Fruit fly (Drosophila melanogaster) Kc167 (cell line): ENCODE measurements around the gene Cpr64Ad.

ENCODE experiments used
- Myc ChIP-seq: fragments of >200 bp; optimal IDR thresholded peaks from 2 replicates; lab custom pipeline; 2017; ENCODE audit warnings: missing external identifiers
- Sin3A ChIP-seq: fragments of >200 bp; optimal IDR thresholded peaks from 2 replicates; lab custom pipeline; 2018; ENCODE audit warnings: missing external identifiers
- h ChIP-seq: fragments of >200 bp; optimal IDR thresholded peaks from 3 replicates; lab custom pipeline; 2018; ENCODE audit warnings: missing external identifiers
- insv ChIP-seq: fragments of >200 bp; optimal IDR thresholded peaks from 3 replicates; lab custom pipeline; 2018; ENCODE audit warnings: missing external identifiers
- psq ChIP-seq: fragments of >200 bp; optimal IDR thresholded peaks from 2 replicates; lab custom pipeline; 2017; ENCODE audit warnings: missing external identifiers
- ttk ChIP-seq: sonication (Bioruptor generic); optimal IDR thresholded peaks from 2 replicates; lab custom pipeline; 2017; ENCODE audit warnings: missing external identifiers

Cpr64Ad gene

DNA sequence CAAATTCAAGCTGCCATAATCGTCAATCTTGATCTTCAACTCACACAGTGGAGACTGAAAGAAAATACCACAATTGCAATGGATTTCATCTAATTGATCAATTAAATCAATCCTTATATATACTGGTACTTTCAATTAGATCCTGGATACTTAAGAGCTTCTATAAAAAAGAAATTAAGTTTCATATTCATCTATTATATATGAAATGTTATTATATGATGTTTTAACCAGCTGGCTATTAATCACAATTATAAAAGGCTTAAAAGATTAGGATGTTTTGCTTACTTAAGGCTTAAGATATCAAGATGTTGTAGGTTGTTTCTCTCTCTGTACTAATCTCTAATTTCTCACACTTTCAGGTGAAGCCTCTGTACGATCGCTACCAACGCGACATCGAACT, 10.3 kb upstream of the Cpr64Ad start:
- TF ChIP-seq Sin3A (lab: Kevin White, UChicago) (no peak), Myc (lab: Kevin White, UChicago) (no peak), h (no peak), insv (lab: Kevin White, UChicago) (no peak), psq (no peak), ttk (lab: Kevin White, UChicago) (no peak)

DNA sequence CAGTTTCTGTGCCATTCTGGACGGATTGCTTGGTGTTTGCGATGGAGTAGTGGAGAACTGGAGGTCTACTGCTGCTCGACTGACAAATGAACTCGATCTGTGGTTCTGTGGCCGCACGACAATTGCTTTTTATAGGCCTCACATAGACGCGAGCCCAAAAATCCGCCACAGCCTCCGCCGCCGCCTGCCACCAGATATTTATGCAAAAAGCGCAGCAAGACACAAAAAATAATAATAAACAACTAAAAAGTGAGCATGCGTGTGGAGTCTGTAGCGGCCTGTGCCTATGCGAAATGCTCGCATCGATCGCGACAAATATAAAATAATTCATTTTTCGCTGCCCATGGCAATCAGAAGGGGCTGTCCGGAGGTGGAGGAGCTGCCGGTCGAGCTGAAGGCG, 6.1 kb upstream of the Cpr64Ad start, which contains the start of gene Cpr64Aa:
TSS of gene Cpr64Aa (minus strand) at position 101 of the 400 bp plus-strand sequence.
- TF ChIP-seq psq (no peak), ttk (lab: Kevin White, UChicago) (no peak), h (no peak), insv (lab: Kevin White, UChicago) (no peak), Sin3A (lab: Kevin White, UChicago) (no peak), Myc (lab: Kevin White, UChicago) (no peak)

DNA sequence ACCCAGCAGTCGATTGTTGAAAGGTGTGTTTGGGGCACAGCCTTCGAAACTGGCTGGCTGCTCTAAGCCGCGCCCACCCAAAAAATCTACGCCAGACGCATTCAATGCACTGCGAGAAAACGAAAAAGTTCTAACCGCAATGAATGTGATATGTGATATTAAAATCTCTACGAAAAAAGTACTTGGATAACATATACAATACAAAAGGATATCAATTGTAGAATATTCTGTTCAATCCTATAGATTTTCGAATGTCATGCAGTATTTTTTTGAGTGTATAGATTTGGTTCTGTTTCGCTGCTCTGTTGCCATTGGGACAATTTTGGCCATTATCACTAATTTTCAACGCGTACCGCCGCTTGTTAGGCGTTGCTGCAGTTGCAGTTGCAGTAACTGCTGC, 5.4 kb upstream of the Cpr64Ad start:
- no peak for TF ChIP-seq h

DNA sequence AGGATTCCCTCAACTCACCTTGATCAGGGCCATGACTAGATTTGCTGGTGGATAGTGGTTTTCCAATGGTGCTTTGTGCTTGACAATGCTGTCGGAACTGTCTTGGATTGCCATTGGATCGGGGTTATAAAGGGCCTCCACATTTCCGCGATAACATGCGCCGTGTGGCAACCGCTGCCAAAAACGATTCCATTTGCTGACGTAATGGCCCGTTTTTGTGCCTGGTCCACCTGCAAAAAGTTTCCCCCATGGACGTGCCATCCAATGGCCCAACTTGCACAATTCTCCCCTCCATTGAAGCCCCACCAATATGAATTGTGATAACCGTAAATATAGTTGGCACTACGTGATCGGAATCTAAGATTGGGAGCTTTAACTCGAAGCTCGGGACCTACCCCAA, 3.7 kb upstream of the Cpr64Ad start, which contains the start of gene Cpr64Ab:
TSS of gene Cpr64Ab (minus strand) at position 101 of the 400 bp plus-strand sequence.
- TF ChIP-seq Myc (lab: Kevin White, UChicago) (no peak), h (no peak), Sin3A (lab: Kevin White, UChicago) (no peak), psq (no peak), ttk (lab: Kevin White, UChicago) (no peak), insv (lab: Kevin White, UChicago) (no peak)

DNA sequence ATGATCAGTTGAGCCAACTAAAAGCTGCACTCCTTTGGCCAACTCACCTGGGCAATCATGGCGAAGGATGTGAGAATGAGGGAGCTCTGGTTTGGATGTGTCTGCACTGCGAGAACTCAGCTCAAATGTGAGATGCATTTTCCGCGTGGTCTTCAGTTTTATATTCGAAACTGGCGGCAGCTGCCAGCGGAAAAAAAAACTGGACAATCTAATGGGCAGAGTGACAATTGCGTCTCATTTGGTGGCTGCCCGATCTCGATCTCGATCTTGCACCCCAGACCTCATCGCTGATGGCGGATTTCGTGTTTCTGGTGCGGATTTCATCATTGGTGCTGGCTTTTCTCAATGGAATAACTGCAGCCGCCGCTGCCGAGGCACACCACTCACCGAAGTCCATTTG, 2.4 kb upstream of the Cpr64Ad start, which contains the start of gene Cpr64Ac:
TSS of gene Cpr64Ac (minus strand) at position 101 of the 400 bp plus-strand sequence.
- no peak for TF ChIP-seq Myc (lab: Kevin White, UChicago)
- TF ChIP-seq Sin3A (lab: Kevin White, UChicago) = no peak
- no peak for TF ChIP-seq insv (lab: Kevin White, UChicago)
- TF ChIP-seq psq = no peak
- no peak for TF ChIP-seq h

DNA sequence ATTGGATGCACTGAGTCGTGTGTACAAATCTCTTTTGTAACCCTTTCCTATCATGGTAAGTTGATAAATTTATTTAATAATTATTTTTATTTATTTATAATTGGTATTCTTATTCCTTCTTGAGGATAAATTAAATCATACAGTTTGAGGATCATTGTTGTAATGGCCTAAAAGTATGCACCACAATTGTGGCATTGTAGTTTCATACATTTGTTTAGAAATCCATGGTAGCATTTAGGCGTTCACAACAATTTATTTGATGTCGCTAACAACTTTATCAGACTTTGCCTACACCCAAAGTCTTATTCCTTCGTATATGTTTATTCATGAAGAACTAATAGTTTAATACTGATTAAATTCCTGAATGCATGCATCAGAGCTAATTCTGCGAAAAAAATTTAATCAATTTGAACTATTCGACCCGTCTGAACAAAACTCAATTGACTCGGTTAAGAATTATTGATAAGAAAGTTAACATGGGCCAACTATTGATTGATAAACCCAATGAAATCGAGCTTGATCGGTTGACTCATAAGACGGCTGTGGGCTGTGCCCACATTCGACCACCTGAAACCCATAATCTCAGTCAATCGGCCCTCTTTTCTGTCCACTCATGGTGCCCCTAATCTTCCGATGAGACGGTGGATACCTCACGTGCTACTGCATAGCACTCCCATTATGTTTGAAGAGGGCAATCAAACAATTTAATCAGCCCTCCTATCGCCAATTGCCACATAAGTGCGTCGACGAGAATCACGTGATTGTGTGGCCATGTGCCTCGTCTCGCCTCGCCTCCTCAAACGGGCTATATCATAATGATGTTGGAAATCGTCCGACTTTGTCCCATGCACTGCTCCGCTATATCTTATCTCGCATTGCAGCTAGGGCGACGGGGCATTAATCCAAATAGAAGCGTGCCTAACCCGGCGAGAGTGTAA, 4.4 kb downstream of the Cpr64Ad start:
- TF ChIP-seq insv (lab: Kevin White, UChicago) (no peak), ttk (lab: Kevin White, UChicago) (no peak), Sin3A (lab: Kevin White, UChicago) (no peak)

DNA sequence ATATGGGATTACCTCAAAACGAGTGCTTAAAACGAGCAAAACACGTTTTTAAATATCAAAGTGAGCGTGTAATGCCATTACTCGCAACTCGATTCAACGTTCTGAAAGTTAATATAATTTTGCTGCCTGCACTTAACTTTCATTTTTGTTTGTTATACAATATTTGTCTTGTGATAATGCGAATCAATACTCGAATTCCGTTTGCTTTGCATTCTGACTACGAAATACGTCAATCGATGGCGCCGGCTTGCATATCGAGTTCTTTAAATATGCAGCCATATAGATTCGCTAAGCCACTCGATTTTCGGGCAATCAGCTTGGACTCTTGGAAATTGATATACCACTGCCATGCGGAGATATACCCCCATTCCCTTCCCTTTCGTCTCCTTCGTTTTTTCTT, 5.5 kb downstream of the Cpr64Ad start:
- TF ChIP-seq h (no peak), insv (lab: Kevin White, UChicago) (no peak), ttk (lab: Kevin White, UChicago) (no peak), Myc (lab: Kevin White, UChicago) (no peak), Sin3A (lab: Kevin White, UChicago) (no peak), psq (no peak)

DNA sequence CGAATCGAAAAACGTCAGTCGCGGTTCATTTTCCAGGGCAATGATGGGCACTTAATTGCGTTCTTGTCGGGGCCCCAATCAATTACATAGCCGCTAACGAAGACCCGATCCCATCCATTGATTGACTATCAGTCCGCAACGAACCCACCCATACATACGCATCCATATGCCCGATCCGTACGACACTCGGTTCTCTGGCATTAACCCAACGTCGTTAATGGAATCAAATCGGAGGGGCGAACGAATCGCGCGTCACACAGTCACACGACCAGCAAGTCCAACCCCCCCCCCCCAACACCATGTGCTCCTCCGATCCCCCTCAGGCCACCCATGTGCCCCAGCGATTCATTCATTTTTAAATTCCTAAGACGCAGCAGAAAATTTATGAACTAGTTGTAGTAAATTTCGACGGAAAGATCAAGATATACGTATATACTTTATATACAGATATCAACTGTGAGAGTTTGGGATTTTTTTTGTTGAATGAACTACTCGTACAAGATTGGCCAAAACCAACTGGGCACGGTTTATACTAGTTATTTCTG, 6.1 kb downstream of the Cpr64Ad start:
- no peak for TF ChIP-seq psq
- TF ChIP-seq Sin3A (lab: Kevin White, UChicago) = no peak
- TF ChIP-seq ttk (lab: Kevin White, UChicago) = no peak
- TF ChIP-seq h = no peak
- TF ChIP-seq Myc (lab: Kevin White, UChicago) = no peak
- TF ChIP-seq insv (lab: Kevin White, UChicago) = no peak

DNA sequence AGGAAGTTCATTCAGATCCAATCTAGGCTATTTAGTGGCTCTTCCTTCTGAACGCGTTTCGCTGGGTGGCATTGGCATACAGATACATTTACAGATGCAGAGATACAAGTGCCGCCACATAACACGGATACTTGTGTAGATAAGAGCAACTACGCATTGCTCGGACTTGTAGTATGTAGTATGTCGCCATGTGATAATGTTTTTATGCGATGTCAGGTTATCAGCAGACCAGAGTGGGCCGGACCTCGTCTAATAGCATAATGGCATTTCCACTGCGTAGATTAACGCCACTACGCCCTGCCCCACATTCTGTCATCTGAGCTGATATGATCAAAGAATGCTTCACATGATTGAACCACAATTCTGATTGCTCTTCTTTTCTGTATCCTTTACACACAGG, 6.6 kb downstream of the Cpr64Ad start:
- TF ChIP-seq psq (no peak), Myc (lab: Kevin White, UChicago) (no peak), Sin3A (lab: Kevin White, UChicago) (no peak), ttk (lab: Kevin White, UChicago) (no peak), h (no peak)

DNA sequence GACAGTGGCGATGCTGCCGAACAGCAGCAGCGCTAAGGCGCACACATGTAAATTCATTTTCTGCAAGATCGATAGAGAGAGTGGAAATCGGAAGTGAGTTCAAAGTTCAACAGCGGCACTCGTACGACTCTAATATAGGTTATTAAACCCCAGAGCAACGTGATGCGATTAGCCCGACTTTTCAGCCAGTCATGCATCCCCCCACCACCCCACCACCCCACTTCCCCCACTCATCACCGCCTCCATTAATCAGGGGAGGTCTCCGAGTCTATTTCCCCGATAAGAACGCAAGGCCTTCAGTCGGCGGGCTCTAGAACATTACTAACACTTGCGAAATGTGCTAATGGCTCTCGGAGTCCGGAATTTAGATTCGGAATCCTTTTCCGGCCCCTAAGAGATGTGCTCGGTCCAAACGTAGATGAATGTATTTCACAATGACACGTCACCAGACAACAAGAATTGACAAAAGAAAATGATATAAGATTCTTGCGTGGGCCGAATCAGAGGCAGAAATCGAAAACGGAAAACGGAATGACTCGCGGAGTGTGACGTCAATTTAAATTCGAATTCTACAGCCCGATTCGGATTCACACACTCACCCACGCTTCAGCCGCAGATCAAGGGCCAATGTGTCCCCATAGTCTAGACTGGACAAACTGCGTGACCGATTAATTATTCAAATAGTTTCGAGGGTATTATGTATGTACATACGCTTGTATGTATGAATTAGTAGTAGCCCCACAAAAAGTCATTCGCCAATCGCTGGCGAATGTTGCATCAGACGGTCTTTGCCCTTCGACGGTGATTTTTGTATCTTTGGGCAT, 10.7 kb downstream of the Cpr64Ad start:
- TF ChIP-seq psq = no peak
- no peak for TF ChIP-seq ttk (lab: Kevin White, UChicago)
- TF ChIP-seq insv (lab: Kevin White, UChicago) = no peak
- TF ChIP-seq Sin3A (lab: Kevin White, UChicago) = no peak
- no peak for TF ChIP-seq Myc (lab: Kevin White, UChicago)
- no peak for TF ChIP-seq h

DNA sequence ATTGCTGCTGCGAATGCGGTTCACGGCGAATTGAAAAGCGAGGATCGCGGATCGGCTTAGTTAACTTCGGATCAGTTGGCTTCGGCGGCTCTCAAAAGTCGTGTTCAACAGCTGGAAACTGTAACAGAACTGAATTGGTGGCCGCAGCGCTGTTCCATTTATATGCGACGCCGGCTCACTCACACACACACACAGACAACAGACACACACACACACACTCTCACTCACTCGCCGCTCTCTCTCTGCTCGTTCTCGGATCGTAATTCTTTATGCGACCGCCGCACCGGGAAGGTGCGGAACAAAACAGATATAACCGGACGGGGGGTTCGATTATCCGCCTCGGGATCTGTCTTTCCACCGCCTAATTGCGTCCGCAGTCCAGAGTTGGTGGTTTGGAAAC, 12.0 kb downstream of the Cpr64Ad start, which contains the start of gene CG46460:
TSS of gene CG46460 (minus strand) at position 139 of the 400 bp plus-strand sequence.
- TF ChIP-seq ttk (lab: Kevin White, UChicago) (no peak), Sin3A (lab: Kevin White, UChicago) (no peak)
